Fruit fly (Drosophila melanogaster) whole organism, wandering third instar larva: ENCODE data around the gene Ubx.

ENCODE experiments used
- Abd-B ChIP-seq: fragments of >200 bp; optimal IDR thresholded peaks from 2 replicates; lab custom pipeline; 2017; ENCODE audit warnings: missing biosample characterization, missing genetic modification characterization
- CG32264 ChIP-seq: fragments of 200-800 bp; sonication (Bioruptor generic); optimal IDR thresholded peaks from 2 replicates; lab custom pipeline; 2016; ENCODE audit warnings: missing biosample characterization, missing genetic modification characterization
- CG9705 ChIP-seq: fragments of 200-800 bp; sonication (Bioruptor generic); optimal IDR thresholded peaks from 2 replicates; lab custom pipeline; 2018; ENCODE audit warnings: missing biosample characterization, mild to moderate bottlenecking, missing genetic modification characterization
- CrebA ChIP-seq: fragments of 200-800 bp; sonication (Bioruptor generic); optimal IDR thresholded peaks from 2 replicates; lab custom pipeline; 2016; ENCODE audit warnings: missing biosample characterization, mild to moderate bottlenecking, missing genetic modification characterization, borderline replicate concordance
- Dfd ChIP-seq: fragments of >200 bp; optimal IDR thresholded peaks from 2 replicates; lab custom pipeline; 2017; ENCODE audit warnings: missing biosample characterization, missing genetic modification characterization
- Dif ChIP-seq: fragments of 200-275, 200-300 bp; sonication (Bioruptor generic); optimal IDR thresholded peaks from 2 replicates; lab custom pipeline; 2018; ENCODE audit warnings: missing biosample characterization, missing genetic modification characterization; ENCODE audit not compliant: partially characterized antibody
- GATAd ChIP-seq: sonication (Bioruptor generic); optimal IDR thresholded peaks from 2 replicates; lab custom pipeline; 2016; ENCODE audit warnings: missing biosample characterization, missing genetic modification characterization
- HLH106 ChIP-seq: fragments of 200-800 bp; optimal IDR thresholded peaks from 3 replicates; lab custom pipeline; 2019; ENCODE audit warnings: missing biosample characterization, mild to moderate bottlenecking, missing genetic modification characterization, moderate library complexity
- Hnf4 ChIP-seq: fragments of 200-800 bp; sonication (Bioruptor generic); optimal IDR thresholded peaks from 2 replicates; lab custom pipeline; 2016; ENCODE audit warnings: missing biosample characterization, mild to moderate bottlenecking, missing genetic modification characterization
- Hr83 ChIP-seq: fragments of 200-300 bp; sonication (Bioruptor generic); optimal IDR thresholded peaks from 2 replicates; lab custom pipeline; 2016; ENCODE audit warnings: missing biosample characterization, mild to moderate bottlenecking, missing genetic modification characterization, moderate library complexity; ENCODE audit not compliant: poor library complexity, severe bottlenecking
- Jra ChIP-seq: sonication (Bioruptor generic); optimal IDR thresholded peaks from 2 replicates; lab custom pipeline; 2016; ENCODE audit warnings: missing biosample characterization, missing genetic modification characterization
- Myc ChIP-seq: fragments of >200 bp; optimal IDR thresholded peaks from 2 replicates; lab custom pipeline; 2017
- N ChIP-seq: fragments of >200 bp; optimal IDR thresholded peaks from 2 replicates; lab custom pipeline; 2018; ENCODE audit warnings: missing biosample characterization, missing external identifiers, missing genetic modification characterization
- OdsH ChIP-seq: fragments of 200-800 bp; sonication (Bioruptor generic); optimal IDR thresholded peaks from 2 replicates; lab custom pipeline; 2016; ENCODE audit warnings: missing biosample characterization, mild to moderate bottlenecking, missing genetic modification characterization
- Rel ChIP-seq, 2 experiments: fragments of 200-800 bp; sonication (Bioruptor generic) in 1 of 2; optimal IDR thresholded peaks; 2 replicates in 1 of 2; 3 replicates in 1 of 2; lab custom pipeline; 2016 to 2019; ENCODE audit warnings: mild to moderate bottlenecking in 2 of 2, missing biosample characterization in 2 of 2, missing genetic modification characterization in 2 of 2, moderate library complexity in 1 of 2
- Vsx2 ChIP-seq: fragments of 200-300, 225-300 bp; sonication (Bioruptor generic); optimal IDR thresholded peaks from 2 replicates; lab custom pipeline; 2018; ENCODE audit warnings: missing biosample characterization, missing genetic modification characterization; ENCODE audit not compliant: partially characterized antibody
- br ChIP-seq: fragments of 200-800 bp; sonication (Bioruptor generic); optimal IDR thresholded peaks from 2 replicates; lab custom pipeline; 2016; ENCODE audit warnings: missing biosample characterization, missing genetic modification characterization
- brk ChIP-seq: fragments of 200-800 bp; sonication (Bioruptor generic); optimal IDR thresholded peaks from 2 replicates; lab custom pipeline; 2016; ENCODE audit warnings: missing biosample characterization, mild to moderate bottlenecking, missing genetic modification characterization
- ey ChIP-seq: fragments of 200-800 bp; sonication (Bioruptor generic); optimal IDR thresholded peaks from 2 replicates; lab custom pipeline; 2016; ENCODE audit warnings: missing biosample characterization, missing genetic modification characterization
- foxo ChIP-seq, 2 experiments: fragments of 200-800 bp; sonication (Bioruptor generic); optimal IDR thresholded peaks; 2 replicates in 1 of 2; 3 replicates in 1 of 2; lab custom pipeline; 2016 to 2017; ENCODE audit warnings: missing biosample characterization in 2 of 2, missing genetic modification characterization in 2 of 2
- fru ChIP-seq: fragments of 200-800 bp; sonication (Bioruptor generic); optimal IDR thresholded peaks from 3 replicates; lab custom pipeline; 2016; ENCODE audit warnings: missing biosample characterization, mild to moderate bottlenecking, missing genetic modification characterization
- h ChIP-seq: fragments of 200-800 bp; sonication (Bioruptor generic); optimal IDR thresholded peaks from 3 replicates; lab custom pipeline; 2016; ENCODE audit warnings: missing biosample characterization, mild to moderate bottlenecking, missing genetic modification characterization
- jim ChIP-seq: fragments of 175-275, 200-325 bp; sonication (Bioruptor generic); optimal IDR thresholded peaks from 2 replicates; lab custom pipeline; 2016; ENCODE audit warnings: missing biosample characterization, mild to moderate bottlenecking, missing genetic modification characterization
- lola ChIP-seq: fragments of >200 bp; optimal IDR thresholded peaks from 2 replicates; lab custom pipeline; 2017; ENCODE audit warnings: missing biosample characterization, missing genetic modification characterization
- pan ChIP-seq: fragments of >200 bp; optimal IDR thresholded peaks from 2 replicates; lab custom pipeline; 2017
- psq ChIP-seq: fragments of 200-800 bp; sonication (Bioruptor generic); optimal IDR thresholded peaks from 3 replicates; lab custom pipeline; 2017; ENCODE audit warnings: missing biosample characterization, mild to moderate bottlenecking, missing genetic modification characterization, moderate library complexity
- sage ChIP-seq: fragments of 200-800 bp; sonication (Bioruptor generic); optimal IDR thresholded peaks from 2 replicates; lab custom pipeline; 2016; ENCODE audit warnings: missing biosample characterization, mild to moderate bottlenecking, missing genetic modification characterization
- sv ChIP-seq: fragments of 200-800 bp; sonication (Bioruptor generic); optimal IDR thresholded peaks from 3 replicates; lab custom pipeline; 2016; ENCODE audit warnings: missing biosample characterization, missing genetic modification characterization
- usp ChIP-seq: fragments of >200 bp; optimal IDR thresholded peaks from 2 replicates; lab custom pipeline; 2017; ENCODE audit warnings: missing biosample characterization, missing genetic modification characterization
- woc ChIP-seq: sonication (Bioruptor generic); optimal IDR thresholded peaks from 2 replicates; lab custom pipeline; 2016; ENCODE audit warnings: missing biosample characterization, mild to moderate bottlenecking, missing genetic modification characterization

Ubx gene

dm6 chr3R:16771572-16772425 lies 37.6 kb upstream of the Ubx start:
- TF ChIP-seq Vsx2: no peak
- TF ChIP-seq foxo (GFP tag; optimal IDR thresholded peaks at IDR 0.05; lab: Kevin White, UChicago): peak in 1 of 2 experiments; percentile 16
- peak; percentile 12 for TF ChIP-seq HLH106 (tag; lab: Kevin White, UChicago)
- TF ChIP-seq sage (GFP tag; lab: Kevin White, UChicago): no peak
- TF ChIP-seq br: no peak
- TF ChIP-seq sv (GFP tag; lab: Kevin White, UChicago): no peak
- TF ChIP-seq OdsH (GFP tag; lab: Kevin White, UChicago): no peak
- TF ChIP-seq CG9705: no peak
- no peak for TF ChIP-seq Rel (GFP tag; optimal IDR thresholded peaks at IDR 0.05; lab: Kevin White, UChicago)
- TF ChIP-seq Rel (tag; optimal IDR thresholded peaks at IDR 0.05; lab: Kevin White, UChicago): no peak
- TF ChIP-seq psq (GFP tag; lab: Kevin White, UChicago): peak; percentile 17

- TF ChIP-seq Abd-B (GFP tag; lab: Kevin White, UChicago): no peak
- TF ChIP-seq sage (GFP tag; lab: Kevin White, UChicago): no peak
- TF ChIP-seq woc (GFP tag; lab: Kevin White, UChicago): no peak
- TF ChIP-seq Dfd: no peak
- no peak for TF ChIP-seq Hr83 (GFP tag; lab: Kevin White, UChicago)
- no peak for TF ChIP-seq Vsx2
- no peak for TF ChIP-seq GATAd (GFP tag; lab: Kevin White, UChicago)
- no peak for TF ChIP-seq brk (GFP tag; lab: Kevin White, UChicago)
- TF ChIP-seq CrebA (GFP tag; lab: Kevin White, UChicago): no peak
- TF ChIP-seq ey (GFP tag; lab: Kevin White, UChicago): no peak
Measured at dm6 chr3R:16770653-16771377, 36.6 kb upstream of the Ubx start.

dm6 chr3R:16769404-16769803 lies 35.2 kb upstream of the Ubx start:
- TF ChIP-seq Hnf4 (GFP tag; lab: Kevin White, UChicago): no peak
- TF ChIP-seq psq (GFP tag; lab: Kevin White, UChicago): no peak
- TF ChIP-seq sv (GFP tag; lab: Kevin White, UChicago): peak; percentile 5
- TF ChIP-seq usp: no peak
- peak; percentile 23 for TF ChIP-seq HLH106 (tag; lab: Kevin White, UChicago)
- TF ChIP-seq Dfd: no peak
- no peak for TF ChIP-seq brk (GFP tag; lab: Kevin White, UChicago)
- TF ChIP-seq jim (GFP tag; lab: Kevin White, UChicago): no peak
- TF ChIP-seq Myc (lab: Kevin White, UChicago): no peak
- no peak for TF ChIP-seq Rel (GFP tag; optimal IDR thresholded peaks at IDR 0.05; lab: Kevin White, UChicago)
- TF ChIP-seq Rel (tag; optimal IDR thresholded peaks at IDR 0.05; lab: Kevin White, UChicago): peak; percentile 25
- TF ChIP-seq h (GFP tag; lab: Kevin White, UChicago): peak; percentile 43
- TF ChIP-seq woc (GFP tag; lab: Kevin White, UChicago): no peak
- TF ChIP-seq fru: peak; percentile 26
- TF ChIP-seq ey (GFP tag; lab: Kevin White, UChicago): peak; percentile 9
- TF ChIP-seq foxo (GFP tag; optimal IDR thresholded peaks at IDR 0.05; lab: Kevin White, UChicago): peak in 1 of 2 experiments; percentile 30

dm6 chr3R:16765770-16766169 lies 31.5 kb upstream of the Ubx start:
- no peak for TF ChIP-seq usp
- no peak for TF ChIP-seq N
- no peak for TF ChIP-seq CG9705
- no peak for TF ChIP-seq ey (GFP tag; lab: Kevin White, UChicago)
- no peak for TF ChIP-seq Vsx2
- no peak for TF ChIP-seq brk (GFP tag; lab: Kevin White, UChicago)
- TF ChIP-seq CG32264: no peak
- TF ChIP-seq Jra (GFP tag; lab: Kevin White, UChicago): no peak
- no peak for TF ChIP-seq HLH106 (tag; lab: Kevin White, UChicago)
- no peak for TF ChIP-seq lola (GFP tag; lab: Kevin White, UChicago)
- no peak for TF ChIP-seq pan (lab: Kevin White, UChicago)
- TF ChIP-seq Dif: no peak
